Worm (Caenorhabditis elegans): ENCODE results near the gene ufm-1.

ce11 chrIII:7823285-7823684, 35.5 kb upstream of the ufm-1 start:
- TF ChIP-seq ama-1 (optimal IDR thresholded peaks at IDR 0.05) = no peak
- TF ChIP-seq flt-1 (GFP tag; IDR thresholded peaks at IDR 0.05) = no peak
- no peak for TF ChIP-seq pes-1 (GFP tag; IDR thresholded peaks at IDR 0.05)
- TF ChIP-seq tra-4 (tag; optimal IDR thresholded peaks at IDR 0.05) = no peak
- TF ChIP-seq ceh-36 (tag; optimal IDR thresholded peaks at IDR 0.05) = no peak
- no peak for TF ChIP-seq hmbx-1 (tag; optimal IDR thresholded peaks at IDR 0.05)
- TF ChIP-seq hmg-4 (GFP tag; optimal IDR thresholded peaks at IDR 0.05) = no peak

All from whole organism, early embryonic.